Worm (Caenorhabditis elegans): ENCODE results near the gene vps-24.

vps-24 gene

ce11 chrII:4954099-4954959, 39.5 kb upstream of the vps-24 start:
- peak; percentile 5 for TF ChIP-seq elt-2 (tag; optimal IDR thresholded peaks at IDR 0.05)
- TF ChIP-seq unc-62 (GFP tag; optimal IDR thresholded peaks at IDR 0.05) = no peak

ce11 chrII:4955353-4955752, 38.4 kb upstream of the vps-24 start, which contains the start of gene pbs-3:
TSS of gene pbs-3 (minus strand) at chrII:4955427.
- no peak for TF ChIP-seq ceh-16 (tag; optimal IDR thresholded peaks at IDR 0.05)
- TF ChIP-seq R02D3.7 (tag; optimal IDR thresholded peaks at IDR 0.05) = peak; percentile 17
- no peak for TF ChIP-seq fos-1 (tag; optimal IDR thresholded peaks at IDR 0.05)
- no peak for TF ChIP-seq snpc-4 (tag; optimal IDR thresholded peaks at IDR 0.05)
- TF ChIP-seq nhr-11 (tag; optimal IDR thresholded peaks at IDR 0.05) = no peak
- peak; percentile 89 for TF ChIP-seq skn-1 (tag; optimal IDR thresholded peaks at IDR 0.05)
- TF ChIP-seq unc-39 (tag; optimal IDR thresholded peaks at IDR 0.05) = no peak
- no peak for TF ChIP-seq aly-2 (tag; optimal IDR thresholded peaks at IDR 0.05)
- TF ChIP-seq ceh-82 (tag; optimal IDR thresholded peaks at IDR 0.05) = no peak
- peak; percentile 62 for TF ChIP-seq lin-15B (tag; optimal IDR thresholded peaks at IDR 0.05)
- peak; percentile 8 for TF ChIP-seq ceh-28 (tag; optimal IDR thresholded peaks at IDR 0.05)
- no peak for TF ChIP-seq zag-1 (tag; optimal IDR thresholded peaks at IDR 0.05)
- TF ChIP-seq nhr-12 (tag; optimal IDR thresholded peaks at IDR 0.05) = no peak
- TF ChIP-seq ZK546.5 (tag; optimal IDR thresholded peaks at IDR 0.05) = no peak
- no peak for TF ChIP-seq fkh-2 (tag; optimal IDR thresholded peaks at IDR 0.05)
- TF ChIP-seq mdl-1 (tag; optimal IDR thresholded peaks at IDR 0.05) = no peak
- no peak for TF ChIP-seq unc-62 (GFP tag; optimal IDR thresholded peaks at IDR 0.05)
- no peak for TF ChIP-seq daf-12 (tag; optimal IDR thresholded peaks at IDR 0.05)
- no peak for TF ChIP-seq nhr-77 (tag; optimal IDR thresholded peaks at IDR 0.05)
- peak; percentile 79 for TF ChIP-seq nfya-1 (tag; optimal IDR thresholded peaks at IDR 0.05; ENCODE audit: insufficient read depth)
- TF ChIP-seq nhr-43 (tag; optimal IDR thresholded peaks at IDR 0.05; ENCODE audit: poor library complexity, severe bottlenecking) = peak; percentile 2
- TF ChIP-seq fkh-10 (GFP tag; optimal IDR thresholded peaks at IDR 0.05) = no peak
- TF ChIP-seq ztf-11 (tag; optimal IDR thresholded peaks at IDR 0.05) = no peak
- peak; percentile 73 for TF ChIP-seq lin-39 (tag; optimal IDR thresholded peaks at IDR 0.05)
- no peak for TF ChIP-seq mml-1 (tag; optimal IDR thresholded peaks at IDR 0.05)
- no peak for TF ChIP-seq nhr-28 (tag; optimal IDR thresholded peaks at IDR 0.05)
- no peak for TF ChIP-seq nhr-76 (tag; optimal IDR thresholded peaks at IDR 0.05)
- TF ChIP-seq ceh-9 (tag; optimal IDR thresholded peaks at IDR 0.05) = no peak
- no peak for TF ChIP-seq elt-1 (tag; optimal IDR thresholded peaks at IDR 0.05)
- TF ChIP-seq ztf-4 (tag; optimal IDR thresholded peaks at IDR 0.05) = no peak
- TF ChIP-seq ama-1 (optimal IDR thresholded peaks at IDR 0.05) = peak; percentile 5
- TF ChIP-seq elt-2 (tag; optimal IDR thresholded peaks at IDR 0.05) = peak; percentile 75
- TF ChIP-seq nhr-67 (tag; optimal IDR thresholded peaks at IDR 0.05) = no peak
- TF ChIP-seq tbx-2 (tag; optimal IDR thresholded peaks at IDR 0.05) = no peak
- no peak for TF ChIP-seq lsy-12 (tag; optimal IDR thresholded peaks at IDR 0.05)
- peak; percentile 70 for TF ChIP-seq nhr-25 (tag; optimal IDR thresholded peaks at IDR 0.05)
- TF ChIP-seq eor-1 (tag; optimal IDR thresholded peaks at IDR 0.05) = no peak
- no peak for TF ChIP-seq egl-27 (tag; optimal IDR thresholded peaks at IDR 0.05)
- TF ChIP-seq hmg-11 (tag; optimal IDR thresholded peaks at IDR 0.05) = no peak
- TF ChIP-seq jun-1 (tag; optimal IDR thresholded peaks at IDR 0.05) = no peak
- peak; percentile 58 for TF ChIP-seq nhr-23 (tag; optimal IDR thresholded peaks at IDR 0.05)
- TF ChIP-seq pqm-1 (tag; optimal IDR thresholded peaks at IDR 0.05) = peak; percentile 37
- no peak for TF ChIP-seq nhr-237 (tag; optimal IDR thresholded peaks at IDR 0.05)
- TF ChIP-seq pha-4 (tag; optimal IDR thresholded peaks at IDR 0.05) = peak; percentile 87
- no peak for TF ChIP-seq egl-5 (tag; optimal IDR thresholded peaks at IDR 0.05)
- TF ChIP-seq elt-3 (tag; optimal IDR thresholded peaks at IDR 0.05) = no peak
- TF ChIP-seq sea-2 (GFP tag; optimal IDR thresholded peaks at IDR 0.05) = no peak
